Fruit fly (Drosophila melanogaster): ENCODE data around the gene CG15211.

Gene CG15211

dm6 chrX:10768043-10768674 is 4.2 kb upstream of the CG15211 start, which contains the start of the genes Atg8a and BTBD9 (continued):
- no peak for TF ChIP-seq CG18262 (tag; optimal IDR thresholded peaks at IDR 0.05)
- TF ChIP-seq Max (GFP tag; optimal IDR thresholded peaks at IDR 0.05) = no peak
- no peak for TF ChIP-seq chn (GFP tag; optimal IDR thresholded peaks at IDR 0.05)
- TF ChIP-seq emc (GFP tag; optimal IDR thresholded peaks at IDR 0.05) = peak; percentile 25
- TF ChIP-seq CG17359 (tag; optimal IDR thresholded peaks at IDR 0.05) = no peak
- peak; percentile 20 for TF ChIP-seq PHDP (tag; optimal IDR thresholded peaks at IDR 0.05)
- TF ChIP-seq shn (GFP tag; optimal IDR thresholded peaks at IDR 0.05) = peak; percentile 39
- TF ChIP-seq yki (optimal IDR thresholded peaks at IDR 0.05) = no peak
- no peak; the same call in 1 of the 2 replicates for TF ChIP-seq CG17328 (GFP tag; IDR thresholded peaks at IDR 0.05)
- TF ChIP-seq gem (tag; optimal IDR thresholded peaks at IDR 0.05) = no peak
- TF ChIP-seq TFAM (GFP tag; optimal IDR thresholded peaks at IDR 0.05) = no peak
- peak; percentile 27; the same call in 1 of the 3 replicates for TF ChIP-seq row (GFP tag; IDR thresholded peaks at IDR 0.05)
- peak; percentile 53 for TF ChIP-seq mam (GFP tag; optimal IDR thresholded peaks at IDR 0.05)
- no peak for TF ChIP-seq dmrt99B (tag; optimal IDR thresholded peaks at IDR 0.05)
- no peak for TF ChIP-seq CG15479 (GFP tag; optimal IDR thresholded peaks at IDR 0.05)
- TF ChIP-seq CG14710 (tag; optimal IDR thresholded peaks at IDR 0.05) = peak; percentile 83
- TF ChIP-seq CG10431 (GFP tag; optimal IDR thresholded peaks at IDR 0.05) = no peak
- no peak for TF ChIP-seq Hmx (GFP tag; optimal IDR thresholded peaks at IDR 0.05)
- TF ChIP-seq CG8765 (GFP tag; IDR thresholded peaks at IDR 0.05) = no peak
- no peak for TF ChIP-seq aop (GFP tag; IDR thresholded peaks at IDR 0.05)
- TF ChIP-seq CG9727 (GFP tag; optimal IDR thresholded peaks at IDR 0.05) = peak; percentile 3
- no peak for TF ChIP-seq fd102C (GFP tag; optimal IDR thresholded peaks at IDR 0.05)
- TF ChIP-seq CG10366 (GFP tag; IDR thresholded peaks at IDR 0.05) = 0 out of 2 replicates have a peak, but pooled peaks have one; percentile 12
- no peak for TF ChIP-seq Gug (GFP tag; IDR thresholded peaks at IDR 0.05)
- no peak for TF ChIP-seq CG17802 (tag; optimal IDR thresholded peaks at IDR 0.05)
- no peak for TF ChIP-seq CG18764 (GFP tag; optimal IDR thresholded peaks at IDR 0.05)
- peak; percentile 87 for TF ChIP-seq BEAF-32 (GFP tag; optimal IDR thresholded peaks at IDR 0.05)
- TF ChIP-seq CoRest (tag; optimal IDR thresholded peaks at IDR 0.05) = no peak
- TF ChIP-seq CG3838 (GFP tag; optimal IDR thresholded peaks at IDR 0.05) = no peak
- peak; percentile 80 for TF ChIP-seq MESR4 (GFP tag; optimal IDR thresholded peaks at IDR 0.05)
- TF ChIP-seq CG14050 (GFP tag; IDR thresholded peaks at IDR 0.05) = no peak
- TF ChIP-seq CG2889 (GFP tag; IDR thresholded peaks at IDR 0.05) = no peak
- no peak for TF ChIP-seq hth (optimal IDR thresholded peaks at IDR 0.05)
- TF ChIP-seq bowl (GFP tag; IDR thresholded peaks at IDR 0.05) = no peak
- no peak for TF ChIP-seq Nf-YC (tag; optimal IDR thresholded peaks at IDR 0.05)
- TF ChIP-seq bab2 (GFP tag; optimal IDR thresholded peaks at IDR 0.05) = peak; percentile 27
- peak; percentile 14 for TF ChIP-seq caup (GFP tag; optimal IDR thresholded peaks at IDR 0.05; ENCODE audit: severe bottlenecking)
- no peak for TF ChIP-seq CG6254 (GFP tag; optimal IDR thresholded peaks at IDR 0.05)
- TF ChIP-seq Mes4 (GFP tag; optimal IDR thresholded peaks at IDR 0.05) = peak; percentile 29
- TF ChIP-seq CG7271 (tag; optimal IDR thresholded peaks at IDR 0.05) = no peak
- no peak for TF ChIP-seq nerfin-1 (tag; optimal IDR thresholded peaks at IDR 0.05)
- peak; percentile 77 for TF ChIP-seq trem (tag; optimal IDR thresholded peaks at IDR 0.05)
- peak; percentile 24 for TF ChIP-seq ewg (GFP tag; optimal IDR thresholded peaks at IDR 0.05)
- no peak for TF ChIP-seq ab (GFP tag; optimal IDR thresholded peaks at IDR 0.05)
- TF ChIP-seq CG10462 (GFP tag; optimal IDR thresholded peaks at IDR 0.05) = no peak
- TF ChIP-seq kay (GFP tag; optimal IDR thresholded peaks at IDR 0.05) = no peak
- TF ChIP-seq Dref (GFP tag; IDR thresholded peaks at IDR 0.05) = peak; percentile 96
- TF ChIP-seq gcm (GFP tag; optimal IDR thresholded peaks at IDR 0.05) = no peak
- peak; percentile 27 for TF ChIP-seq CG8944 (GFP tag; optimal IDR thresholded peaks at IDR 0.05)
- peak; percentile 80; the same call in 2 of the 3 replicates for TF ChIP-seq CG6791 (GFP tag; IDR thresholded peaks at IDR 0.05; ENCODE audit: partially characterized antibody)
- no peak for TF ChIP-seq nau (GFP tag; optimal IDR thresholded peaks at IDR 0.05)
